Fruit fly (Drosophila melanogaster) whole organism, embryonic: Measurements from ENCODE around the gene RapGAP1.

ENCODE experiments used
- D ChIP-seq, 2 experiments: fragments of 200-800 bp in 1 of 2; fragments of >200 bp in 1 of 2; sonication (Bioruptor generic) in 1 of 2; optimal IDR thresholded peaks; 2 replicates in 1 of 2; 3 replicates in 1 of 2; lab custom pipeline; 2017; ENCODE audit warnings: mild to moderate bottlenecking in 1 of 2, missing biosample characterization in 1 of 2, missing genetic modification characterization in 1 of 2, missing genetic modification reagents in 1 of 2
- H15 ChIP-seq: fragments of 200-800 bp; sonication (Bioruptor generic); IDR thresholded peaks from 3 replicates; pipeline ENCODE4 v1.3.6; 2022; ENCODE audit warnings: missing biosample characterization, missing genetic modification characterization
- Ptx1 ChIP-seq: fragments of 200-800 bp; sonication (Bioruptor generic); IDR thresholded peaks from 2 replicates; pipeline ENCODE4 v1.3.6; 2022; ENCODE audit warnings: missing biosample characterization, missing genetic modification characterization
- bowl ChIP-seq: fragments of 200-800 bp; sonication (Bioruptor generic); IDR thresholded peaks from 2 replicates; pipeline ENCODE4 v1.3.6; 2022; ENCODE audit warnings: missing biosample characterization, missing genetic modification characterization
- ftz-f1 ChIP-seq: fragments of 200-800 bp; sonication (Bioruptor generic); optimal IDR thresholded peaks from 2 replicates; lab custom pipeline; 2016; ENCODE audit warnings: missing biosample characterization, missing genetic modification characterization

DNA sequence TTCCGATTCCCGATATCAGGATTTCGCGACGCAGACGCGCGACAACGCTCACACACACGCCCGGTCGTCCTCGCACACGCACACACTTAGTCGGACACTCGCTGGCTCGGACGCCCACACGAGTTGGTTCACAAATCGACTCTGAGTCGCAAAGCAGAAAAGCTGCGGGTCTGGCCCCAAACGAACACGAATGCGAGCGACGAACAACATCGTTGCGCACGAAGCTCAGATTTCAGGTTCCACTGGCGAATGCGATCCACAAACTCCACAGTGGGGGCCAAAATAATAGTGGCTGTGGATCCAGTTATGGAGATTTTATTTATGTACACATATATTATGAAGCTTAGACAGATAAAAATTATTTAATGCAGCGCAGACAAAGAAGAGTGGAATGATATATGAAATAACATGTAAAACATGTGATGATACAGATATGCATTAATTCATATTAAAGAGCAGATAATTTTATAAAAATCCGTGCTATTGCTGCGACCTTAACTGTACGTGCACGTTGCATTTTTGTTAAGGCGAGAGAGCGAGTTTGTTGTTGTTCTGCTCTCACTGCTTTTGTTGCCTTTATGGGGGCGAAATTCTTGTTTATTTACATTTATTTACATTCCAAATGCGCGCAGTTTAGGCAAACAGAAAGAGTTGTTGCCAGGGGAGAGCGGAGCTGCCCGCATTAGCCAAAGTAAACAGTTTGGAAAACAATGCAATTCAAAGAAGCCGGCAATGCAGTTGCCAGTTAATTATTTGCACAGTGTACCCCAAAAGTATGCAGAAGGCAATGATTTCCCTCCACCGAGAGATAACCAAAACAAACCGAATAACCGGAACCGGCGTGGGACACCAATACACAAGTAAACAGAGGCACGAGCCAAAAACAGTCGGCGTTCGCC is 2.1 kb downstream of the RapGAP1 start:
- TF ChIP-seq Ptx1 (GFP tag; lab: Robert Waterston, UW) (peak; percentile 81), D (optimal IDR thresholded peaks at IDR 0.05; lab: Kevin White, UChicago) (no peak), D (GFP tag; optimal IDR thresholded peaks at IDR 0.05; lab: Kevin White, UChicago) (peak; percentile 90), H15 (GFP tag; lab: Robert Waterston, UW) (peak; percentile 58; the same call in 1 of the 3 replicates), ftz-f1 (GFP tag; lab: Kevin White, UChicago) (no peak), bowl (GFP tag; lab: Robert Waterston, UW) (peak; percentile 15; the same call in 1 of the 2 replicates)
